Fruit fly (Drosophila melanogaster) whole organism, wandering third instar larva: ENCODE measurements around the gene CG9673.

Experiments
- Dfd ChIP-seq: fragments of >200 bp; optimal IDR thresholded peaks from 2 replicates; lab custom pipeline; 2017; ENCODE audit warnings: missing biosample characterization, missing genetic modification characterization
- Hr83 ChIP-seq: fragments of 200-300 bp; sonication (Bioruptor generic); optimal IDR thresholded peaks from 2 replicates; lab custom pipeline; 2016; ENCODE audit warnings: missing biosample characterization, mild to moderate bottlenecking, missing genetic modification characterization, moderate library complexity; ENCODE audit not compliant: poor library complexity, severe bottlenecking
- br ChIP-seq: fragments of 200-800 bp; sonication (Bioruptor generic); optimal IDR thresholded peaks from 2 replicates; lab custom pipeline; 2016; ENCODE audit warnings: missing biosample characterization, missing genetic modification characterization
- dmrt93B ChIP-seq: fragments of 200-800 bp; sonication (Bioruptor generic); optimal IDR thresholded peaks from 2 replicates; lab custom pipeline; 2018; ENCODE audit warnings: missing biosample characterization, mild to moderate bottlenecking, missing genetic modification characterization
- fru ChIP-seq: fragments of 200-800 bp; sonication (Bioruptor generic); optimal IDR thresholded peaks from 3 replicates; lab custom pipeline; 2016; ENCODE audit warnings: missing biosample characterization, mild to moderate bottlenecking, missing genetic modification characterization
- psq ChIP-seq: fragments of 200-800 bp; sonication (Bioruptor generic); optimal IDR thresholded peaks from 3 replicates; lab custom pipeline; 2017; ENCODE audit warnings: missing biosample characterization, mild to moderate bottlenecking, missing genetic modification characterization, moderate library complexity
- sage ChIP-seq: fragments of 200-800 bp; sonication (Bioruptor generic); optimal IDR thresholded peaks from 2 replicates; lab custom pipeline; 2016; ENCODE audit warnings: missing biosample characterization, mild to moderate bottlenecking, missing genetic modification characterization
- tai ChIP-seq: sonication (Bioruptor generic); optimal IDR thresholded peaks from 2 replicates; lab custom pipeline; 2016; ENCODE audit warnings: missing biosample characterization, missing genetic modification characterization
- usp ChIP-seq: fragments of >200 bp; optimal IDR thresholded peaks from 2 replicates; lab custom pipeline; 2017; ENCODE audit warnings: missing biosample characterization, missing genetic modification characterization

dm6 chrX:16700070-16700469 is 3.6 kb downstream of the CG9673 start, which contains the start of gene CG9676:
- TF ChIP-seq Dfd (GFP tag; lab: Kevin White, UChicago) = no peak
- no peak for TF ChIP-seq fru (GFP tag; lab: Kevin White, UChicago)
- no peak for TF ChIP-seq usp
- no peak for TF ChIP-seq Hr83 (GFP tag; lab: Kevin White, UChicago)
- no peak for TF ChIP-seq dmrt93B (GFP tag; lab: Kevin White, UChicago)
- no peak for TF ChIP-seq tai
- TF ChIP-seq br (GFP tag; lab: Kevin White, UChicago) = no peak
- TF ChIP-seq psq (GFP tag; lab: Kevin White, UChicago) = no peak
- no peak for TF ChIP-seq sage
